Fruit fly (Drosophila melanogaster): Measurements from ENCODE around the gene Pp1-Y2.

Pp1-Y2 gene

DNA sequence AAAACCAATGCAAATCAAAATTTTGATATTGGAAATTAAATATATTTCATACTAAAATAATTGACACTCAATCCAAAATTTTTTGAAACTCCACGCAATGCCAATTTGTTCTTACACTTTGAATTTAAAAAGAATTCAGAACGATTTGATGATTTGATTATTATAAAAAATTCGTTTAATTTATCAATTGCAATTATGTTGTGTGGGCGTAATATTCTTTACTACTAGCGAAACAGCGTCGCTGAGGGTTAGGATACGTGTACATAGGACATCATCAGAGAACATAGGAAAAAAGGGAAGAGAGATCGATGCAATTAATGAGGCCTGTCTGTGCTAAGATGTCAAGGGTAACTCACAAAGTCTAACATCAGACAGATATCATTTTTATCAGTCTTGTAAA is at the start of gene Pp1-Y2:
Pp1-Y2 (minus strand) TSS at position 101 of the 400 bp plus-strand sequence.
- no peak for TF ChIP-seq CG17801 (GFP tag; optimal IDR thresholded peaks at IDR 0.05; ENCODE audit: partially characterized antibody)

DNA sequence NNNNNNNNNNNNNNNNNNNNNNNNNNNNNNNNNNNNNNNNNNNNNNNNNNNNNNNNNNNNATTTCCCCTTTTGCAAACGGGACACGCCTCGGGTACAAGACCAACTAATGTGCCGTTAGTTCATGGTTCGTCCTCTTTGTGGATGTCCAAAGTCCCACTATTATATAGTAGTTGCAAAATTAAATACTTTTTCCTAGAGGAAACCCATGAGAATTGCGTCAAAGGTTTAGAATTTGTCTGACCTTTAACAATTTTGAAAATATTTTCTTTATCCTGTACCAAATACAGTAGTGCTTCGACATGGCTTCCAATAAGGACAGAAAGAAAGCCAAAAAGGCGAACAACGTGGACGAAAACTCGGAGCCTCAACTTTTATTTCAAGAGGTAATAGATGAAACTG is 20.9 kb upstream of the Pp1-Y2 start, which contains the start of gene ORY:
ORY (plus strand) TSS at position 301 of the 400 bp plus-strand sequence.
- TF ChIP-seq CG17801 (GFP tag; optimal IDR thresholded peaks at IDR 0.05; ENCODE audit: partially characterized antibody): no peak

Data from ovary, adult (tissue).